Worm (Caenorhabditis elegans) whole organism, L4 larva: ENCODE results near the gene mdt-21.

Experiments used
- D1046.2 ChIP-seq: fragments of 200-800 bp; sonication (Bioruptor generic); IDR thresholded peaks from 2 replicates; pipeline ENCODE4 v1.3.6; 2022; ENCODE audit warnings: missing genetic modification characterization, missing compliant biosample characterization
- F37D6.2 ChIP-seq: sonication (generic microtip); optimal IDR thresholded peaks from 2 replicates; lab custom pipeline; 2016; ENCODE audit warnings: mild to moderate bottlenecking, missing genetic modification characterization, missing compliant biosample characterization
- F49E8.2 ChIP-seq: sonication (generic microtip); optimal IDR thresholded peaks from 2 replicates; lab custom pipeline; 2016; ENCODE audit warnings: missing compliant biosample characterization, mild to moderate bottlenecking, missing genetic modification characterization, borderline replicate concordance
- R02D3.7 ChIP-seq: fragments of 150-350 bp; sonication (generic microtip); optimal IDR thresholded peaks from 3 replicates; lab custom pipeline; 2014; ENCODE audit warnings: missing biosample characterization, missing genetic modification characterization
- T26A8.4 ChIP-seq: fragments of 200-800 bp; sonication (Bioruptor generic); IDR thresholded peaks from 2 replicates; pipeline ENCODE4 v1.3.6; 2022; ENCODE audit warnings: missing genetic modification characterization, missing compliant biosample characterization
- Y48G9A.11 ChIP-seq: fragments of 200-800 bp; sonication (Bioruptor generic); IDR thresholded peaks from 2 replicates; pipeline ENCODE4 v1.3.6; 2022; ENCODE audit warnings: missing genetic modification reagents, missing genetic modification characterization, missing compliant biosample characterization
- Y75B8A.6 ChIP-seq: fragments of 200-800 bp; sonication (Bioruptor generic); IDR thresholded peaks from 2 replicates; pipeline ENCODE4 v1.3.6; 2022; ENCODE audit warnings: missing genetic modification reagents, missing genetic modification characterization, missing compliant biosample characterization
- ZK337.2 ChIP-seq: fragments of 200-800 bp; sonication (Bioruptor generic); IDR thresholded peaks from 2 replicates; pipeline ENCODE4 v1.3.6; 2022; ENCODE audit warnings: missing genetic modification reagents, missing genetic modification characterization, missing compliant biosample characterization
- ZK546.5 ChIP-seq, 2 experiments: sonication (generic microtip); optimal IDR thresholded peaks; 2 replicates each; lab custom pipeline; 2017; ENCODE audit warnings: missing biosample characterization in 2 of 2, missing genetic modification characterization in 2 of 2
- ama-1 ChIP-seq: fragments of 150-350 bp; optimal IDR thresholded peaks from 2 replicates; lab custom pipeline; 2014; ENCODE audit warnings: inconsistent platforms, mixed read lengths
- arid-1 ChIP-seq: fragments of 200-800 bp; sonication (Bioruptor generic); conservative IDR thresholded peaks from 2 replicates; pipeline ENCODE4 v1.3.6; 2022; ENCODE audit warnings: missing genetic modification reagents, missing genetic modification characterization, missing compliant biosample characterization
- attf-4 ChIP-seq: sonication (generic microtip); optimal IDR thresholded peaks from 3 replicates; lab custom pipeline; 2017; ENCODE audit warnings: missing biosample characterization, missing genetic modification characterization
- ceh-28 ChIP-seq: fragments of 150-350 bp; optimal IDR thresholded peaks from 2 replicates; lab custom pipeline; 2014; ENCODE audit warnings: missing biosample characterization, missing genetic modification reagents, missing genetic modification characterization
- ceh-32 ChIP-seq: sonication (generic microtip); optimal IDR thresholded peaks from 2 replicates; lab custom pipeline; 2016; ENCODE audit warnings: mild to moderate bottlenecking, missing genetic modification characterization, missing compliant biosample characterization; ENCODE audit not compliant: poor library complexity
- ceh-82 ChIP-seq: sonication (generic microtip); optimal IDR thresholded peaks from 2 replicates; lab custom pipeline; 2017; ENCODE audit warnings: missing biosample characterization, missing genetic modification characterization
- ces-1 ChIP-seq: fragments of 150-350 bp; sonication (generic microtip); optimal IDR thresholded peaks from 4 replicates; lab custom pipeline; 2014; ENCODE audit warnings: missing biosample characterization, missing genetic modification reagents, missing genetic modification characterization
- daf-16 ChIP-seq, 3 experiments: sonication (generic microtip); optimal IDR thresholded peaks; 2 replicates each; lab custom pipeline; 2016 to 2017; ENCODE audit warnings: missing genetic modification characterization in 3 of 3, missing genetic modification reagents in 3 of 3, mild to moderate bottlenecking in 2 of 3, missing compliant biosample characterization in 2 of 3, missing biosample characterization in 1 of 3, moderate library complexity in 1 of 3
- dmd-6 ChIP-seq: fragments of 200-800 bp; sonication (Bioruptor generic); IDR thresholded peaks from 2 replicates; pipeline ENCODE4 v1.3.6; 2022; ENCODE audit warnings: missing genetic modification reagents, missing genetic modification characterization, missing compliant biosample characterization
- dmd-8 ChIP-seq: fragments of 200-800 bp; sonication (Bioruptor generic); IDR thresholded peaks from 2 replicates; pipeline ENCODE4 v1.3.6; 2022; ENCODE audit warnings: missing genetic modification characterization, missing compliant biosample characterization
- dve-1 ChIP-seq: sonication (generic microtip); optimal IDR thresholded peaks from 2 replicates; lab custom pipeline; 2017; ENCODE audit warnings: antibody characterized with exemption, mild to moderate bottlenecking, missing genetic modification characterization, missing compliant biosample characterization; ENCODE audit not compliant: insufficient read depth
- fkh-10 ChIP-seq: fragments of 150-350 bp; optimal IDR thresholded peaks from 2 replicates; lab custom pipeline; 2014; ENCODE audit warnings: missing biosample characterization, missing genetic modification reagents, missing genetic modification characterization
- fos-1 ChIP-seq: fragments of 150-350 bp; optimal IDR thresholded peaks from 2 replicates; lab custom pipeline; 2014; ENCODE audit warnings: missing biosample characterization, missing genetic modification characterization
- gei-8 ChIP-seq: fragments of 200-800 bp; sonication (Bioruptor generic); optimal IDR thresholded peaks from 2 replicates; lab custom pipeline; 2018; ENCODE audit warnings: mild to moderate bottlenecking, missing genetic modification characterization, missing compliant biosample characterization
- hlh-11 ChIP-seq: fragments of 200-800 bp; sonication (Bioruptor generic); optimal IDR thresholded peaks from 2 replicates; lab custom pipeline; 2018; ENCODE audit warnings: mild to moderate bottlenecking, missing genetic modification characterization, missing compliant biosample characterization
- hmg-1.1 ChIP-seq: fragments of 200-800 bp; sonication (Bioruptor generic); IDR thresholded peaks from 2 replicates; pipeline ENCODE4 v1.3.6; 2022; ENCODE audit warnings: missing genetic modification reagents, missing genetic modification characterization, missing compliant biosample characterization
- lim-7 ChIP-seq: fragments of 200-800 bp; sonication (Bioruptor generic); IDR thresholded peaks from 2 replicates; pipeline ENCODE4 v1.3.6; 2022; ENCODE audit warnings: missing genetic modification characterization, missing compliant biosample characterization
- lin-1 ChIP-seq: fragments of 200-800 bp; sonication (Bioruptor generic); IDR thresholded peaks from 2 replicates; pipeline ENCODE4 v1.3.6; 2022; ENCODE audit warnings: missing genetic modification reagents, missing genetic modification characterization, missing compliant biosample characterization
- lin-13 ChIP-seq: fragments of 150-350 bp; optimal IDR thresholded peaks from 2 replicates; lab custom pipeline; 2014; ENCODE audit warnings: missing biosample characterization, missing genetic modification reagents, missing genetic modification characterization
- lin-39 ChIP-seq: fragments of 150-350 bp; optimal IDR thresholded peaks from 2 replicates; lab custom pipeline; 2014; ENCODE audit warnings: missing biosample characterization, missing genetic modification reagents, missing genetic modification characterization
- madf-9 ChIP-seq: fragments of 200-800 bp; sonication (Bioruptor generic); conservative IDR thresholded peaks from 2 replicates; pipeline ENCODE4 v1.3.6; 2022; ENCODE audit warnings: missing genetic modification reagents, missing genetic modification characterization, missing compliant biosample characterization
- mdl-1 ChIP-seq, 2 experiments: fragments of 150-350 bp in 1 of 2; sonication (generic microtip) in 1 of 2; optimal IDR thresholded peaks; 2 replicates each; lab custom pipeline; 2014 to 2017; ENCODE audit warnings: missing biosample characterization in 2 of 2, missing genetic modification characterization in 2 of 2
- nhr-10 ChIP-seq: fragments of 150-350 bp; optimal IDR thresholded peaks from 2 replicates; lab custom pipeline; 2014; ENCODE audit warnings: missing biosample characterization, missing genetic modification characterization
- nhr-102 ChIP-seq: sonication (generic microtip); optimal IDR thresholded peaks from 2 replicates; lab custom pipeline; 2016; ENCODE audit warnings: mild to moderate bottlenecking, missing genetic modification characterization, moderate library complexity, missing compliant biosample characterization
- nhr-237 ChIP-seq: sonication (generic microtip); optimal IDR thresholded peaks from 2 replicates; lab custom pipeline; 2017; ENCODE audit warnings: missing biosample characterization, missing genetic modification characterization
- nhr-25 ChIP-seq: sonication (generic microtip); optimal IDR thresholded peaks from 2 replicates; lab custom pipeline; 2017; ENCODE audit warnings: missing genetic modification characterization, mild to moderate bottlenecking, missing compliant biosample characterization, antibody characterized with exemption, moderate library complexity, borderline replicate concordance; ENCODE audit not compliant: insufficient read depth
- nhr-28 ChIP-seq: fragments of 150-350 bp; optimal IDR thresholded peaks from 2 replicates; lab custom pipeline; 2014; ENCODE audit warnings: missing biosample characterization, missing genetic modification characterization
- nhr-41 ChIP-seq: fragments of 200-800 bp; sonication (Bioruptor generic); IDR thresholded peaks from 2 replicates; pipeline ENCODE4 v1.3.6; 2022; ENCODE audit warnings: missing genetic modification reagents, missing genetic modification characterization, missing compliant biosample characterization
- nhr-42 ChIP-seq: fragments of 200-800 bp; sonication (Bioruptor generic); IDR thresholded peaks from 2 replicates; pipeline ENCODE4 v1.3.6; 2022; ENCODE audit warnings: missing genetic modification characterization, missing compliant biosample characterization
- nhr-48 ChIP-seq: sonication (generic microtip); optimal IDR thresholded peaks from 2 replicates; lab custom pipeline; 2016; ENCODE audit warnings: mild to moderate bottlenecking, missing genetic modification characterization, missing compliant biosample characterization
- nhr-77 ChIP-seq: fragments of 150-350 bp; optimal IDR thresholded peaks from 2 replicates; lab custom pipeline; 2014; ENCODE audit warnings: missing biosample characterization, missing genetic modification characterization
- php-3 ChIP-seq: fragments of 200-800 bp; sonication (Bioruptor generic); IDR thresholded peaks from 2 replicates; pipeline ENCODE4 v1.3.6; 2022; ENCODE audit warnings: missing genetic modification reagents, missing genetic modification characterization, missing compliant biosample characterization
- pqm-1 ChIP-seq: sonication (generic microtip); optimal IDR thresholded peaks from 2 replicates; lab custom pipeline; 2017; ENCODE audit warnings: missing biosample characterization, missing genetic modification characterization
- saeg-2 ChIP-seq: fragments of 200-800 bp; sonication (Bioruptor generic); IDR thresholded peaks from 2 replicates; pipeline ENCODE4 v1.3.6; 2022; ENCODE audit warnings: missing genetic modification reagents, missing genetic modification characterization, missing compliant biosample characterization
- sdz-12 ChIP-seq: fragments of 200-800 bp; sonication (Bioruptor generic); optimal IDR thresholded peaks from 2 replicates; lab custom pipeline; 2018; ENCODE audit warnings: mild to moderate bottlenecking, missing genetic modification characterization, missing compliant biosample characterization
- set-16 ChIP-seq: fragments of 200-800 bp; sonication (Bioruptor generic); IDR thresholded peaks from 2 replicates; pipeline ENCODE4 v1.3.6; 2022; ENCODE audit warnings: missing genetic modification reagents, missing genetic modification characterization, missing compliant biosample characterization
- snpc-4 ChIP-seq: fragments of 150-350 bp; optimal IDR thresholded peaks from 2 replicates; lab custom pipeline; 2014; ENCODE audit warnings: missing biosample characterization, missing genetic modification characterization
- spr-1 ChIP-seq: sonication (generic microtip); optimal IDR thresholded peaks from 2 replicates; lab custom pipeline; 2016; ENCODE audit warnings: mild to moderate bottlenecking, missing genetic modification characterization, missing compliant biosample characterization
- vab-7 ChIP-seq: fragments of 200-800 bp; sonication (Bioruptor generic); IDR thresholded peaks from 2 replicates; pipeline ENCODE4 v1.3.6; 2022; ENCODE audit warnings: missing genetic modification reagents, missing genetic modification characterization, missing compliant biosample characterization
- zag-1 ChIP-seq: fragments of 150-350 bp; optimal IDR thresholded peaks from 2 replicates; lab custom pipeline; 2014; ENCODE audit warnings: missing biosample characterization, missing genetic modification characterization
- zip-2 ChIP-seq: fragments of 150-350 bp; optimal IDR thresholded peaks from 2 replicates; lab custom pipeline; 2014; ENCODE audit warnings: missing biosample characterization, missing genetic modification characterization
- ztf-11 ChIP-seq: fragments of 150-350 bp; optimal IDR thresholded peaks from 2 replicates; lab custom pipeline; 2014; ENCODE audit warnings: missing biosample characterization, missing genetic modification characterization

The mdt-21 gene

ce11 chrIII:11817865-11818264 lies 40.4 kb downstream of the mdt-21 start:
- TF ChIP-seq nhr-48 (no peak), dmd-6 (no peak), nhr-102 (no peak), snpc-4 (tag; lab: Kevin White, UChicago) (peak; percentile 26), lim-7 (GFP tag; lab: Robert Waterston, UW) (no peak), saeg-2 (no peak), zag-1 (tag; lab: Kevin White, UChicago) (no peak), set-16 (GFP tag; lab: Robert Waterston, UW) (0 out of 2 replicates have a peak, but pooled peaks have one; percentile 4), nhr-41 (GFP tag; lab: Robert Waterston, UW) (no peak), Y48G9A.11 (GFP tag; lab: Robert Waterston, UW) (no peak), gei-8 (GFP tag; lab: Kevin White, UChicago) (no peak), ZK546.5 (tag; optimal IDR thresholded peaks at IDR 0.05; lab: Kevin White, UChicago) (no peak), F37D6.2 (tag; lab: Kevin White, UChicago) (no peak), sdz-12 (no peak), nhr-25 (tag; lab: Kevin White, UChicago) (no peak), ceh-32 (no peak), ces-1 (GFP tag; lab: Kevin White, UChicago) (no peak), lin-39 (no peak), fkh-10 (no peak), D1046.2 (GFP tag; lab: Robert Waterston, UW) (no peak), arid-1 (GFP tag; lab: Robert Waterston, UW) (no peak), lin-13 (GFP tag; lab: Kevin White, UChicago) (no peak), hmg-1.1 (GFP tag; lab: Robert Waterston, UW) (no peak), daf-16 (GFP tag; optimal IDR thresholded peaks at IDR 0.05; lab: Kevin White, UChicago) (no peak), daf-16 (tag; optimal IDR thresholded peaks at IDR 0.05; lab: Kevin White, UChicago) (peak; percentile 3), ceh-28 (tag; lab: Kevin White, UChicago) (no peak), nhr-77 (no peak)

- TF ChIP-seq madf-9 (GFP tag; lab: Robert Waterston, UW) (no peak), Y75B8A.6 (GFP tag; lab: Robert Waterston, UW) (no peak), nhr-42 (GFP tag; lab: Robert Waterston, UW) (no peak), snpc-4 (tag; lab: Kevin White, UChicago) (no peak), ztf-11 (tag; lab: Kevin White, UChicago) (no peak), vab-7 (GFP tag; lab: Robert Waterston, UW) (no peak), fos-1 (tag; lab: Kevin White, UChicago) (no peak), lin-1 (GFP tag; lab: Robert Waterston, UW) (no peak), D1046.2 (GFP tag; lab: Robert Waterston, UW) (no peak), ZK337.2 (GFP tag; lab: Robert Waterston, UW) (no peak), mdl-1 (tag; optimal IDR thresholded peaks at IDR 0.05; lab: Kevin White, UChicago) (no peak), nhr-10 (no peak), R02D3.7 (tag; lab: Kevin White, UChicago) (no peak), pqm-1 (peak; percentile 39), attf-4 (no peak), php-3 (0 out of 2 replicates have a peak, but pooled peaks have one; percentile 56), lim-7 (GFP tag; lab: Robert Waterston, UW) (no peak), nhr-25 (tag; lab: Kevin White, UChicago) (no peak), daf-16 (GFP tag; optimal IDR thresholded peaks at IDR 0.05; lab: Kevin White, UChicago) (no peak), daf-16 (tag; optimal IDR thresholded peaks at IDR 0.05; lab: Kevin White, UChicago) (peak; percentile 97), T26A8.4 (GFP tag; lab: Robert Waterston, UW) (no peak), nhr-237 (tag; lab: Kevin White, UChicago) (no peak), zip-2 (tag; lab: Kevin White, UChicago) (no peak), nhr-77 (peak; percentile 48), ceh-82 (no peak), dmd-8 (GFP tag; lab: Robert Waterston, UW) (no peak), ama-1 (lab: Kevin White, UChicago) (no peak), spr-1 (tag; lab: Kevin White, UChicago) (no peak), nhr-28 (tag; lab: Kevin White, UChicago) (peak; percentile 78), hlh-11 (tag; lab: Kevin White, UChicago) (peak; percentile 64), dve-1 (tag; lab: Kevin White, UChicago) (peak; percentile 74), F49E8.2 (tag; lab: Kevin White, UChicago) (no peak)
Observed at ce11 chrIII:11822407-11822806, 45.0 kb downstream of the mdt-21 start, which contains the start of gene maa-1. Gene maa-1, minus strand, starts transcription at chrIII:11822526.
